Worm (Caenorhabditis elegans) whole organism, L3 larva: ENCODE data around the gene W03G11.4.

Experiments
- R02D3.7 ChIP-seq: fragments of 150-350 bp; optimal IDR thresholded peaks from 2 replicates; lab custom pipeline; 2014; ENCODE audit warnings: missing biosample characterization, missing genetic modification characterization
- ama-1 ChIP-seq: fragments of 150-350 bp; optimal IDR thresholded peaks from 2 replicates; lab custom pipeline; 2018
- ceh-16 ChIP-seq: sonication (generic microtip); optimal IDR thresholded peaks from 2 replicates; lab custom pipeline; 2017; ENCODE audit warnings: missing biosample characterization, missing genetic modification characterization
- ceh-9 ChIP-seq: sonication (generic microtip); optimal IDR thresholded peaks from 2 replicates; lab custom pipeline; 2018; ENCODE audit warnings: missing biosample characterization, missing genetic modification characterization
- daf-12 ChIP-seq: fragments of 150-350 bp; optimal IDR thresholded peaks from 2 replicates; lab custom pipeline; 2014; ENCODE audit warnings: missing biosample characterization, missing genetic modification reagents, missing genetic modification characterization
- egl-27 ChIP-seq: sonication (generic microtip); optimal IDR thresholded peaks from 4 replicates; lab custom pipeline; 2017; ENCODE audit warnings: missing biosample characterization, missing genetic modification reagents, missing genetic modification characterization
- egl-5 ChIP-seq: fragments of 150-350 bp; optimal IDR thresholded peaks from 2 replicates; lab custom pipeline; 2017; ENCODE audit warnings: missing biosample characterization, missing genetic modification reagents, missing genetic modification characterization, inconsistent platforms
- elt-1 ChIP-seq: fragments of 150-350 bp; optimal IDR thresholded peaks from 2 replicates; lab custom pipeline; 2014; ENCODE audit warnings: missing biosample characterization, missing genetic modification characterization
- elt-2 ChIP-seq: sonication (generic microtip); optimal IDR thresholded peaks from 2 replicates; lab custom pipeline; 2016; ENCODE audit warnings: missing genetic modification reagents, mild to moderate bottlenecking, missing genetic modification characterization, missing compliant biosample characterization
- eor-1 ChIP-seq, 2 experiments: fragments of 150-350 bp; optimal IDR thresholded peaks; 2 replicates each; lab custom pipeline; 2014 to 2018; ENCODE audit warnings: missing biosample characterization in 2 of 2, missing genetic modification characterization in 2 of 2
- fkh-10 ChIP-seq: sonication (generic microtip); optimal IDR thresholded peaks from 2 replicates; lab custom pipeline; 2017; ENCODE audit warnings: missing biosample characterization, missing genetic modification reagents, missing genetic modification characterization
- fkh-2 ChIP-seq: fragments of 150-350 bp; optimal IDR thresholded peaks from 2 replicates; lab custom pipeline; 2014; ENCODE audit warnings: missing biosample characterization, missing genetic modification reagents, missing genetic modification characterization
- fos-1 ChIP-seq: fragments of 150-350 bp; optimal IDR thresholded peaks from 2 replicates; lab custom pipeline; 2014; ENCODE audit warnings: missing biosample characterization, missing genetic modification characterization
- jun-1 ChIP-seq: fragments of 150-350 bp; optimal IDR thresholded peaks from 2 replicates; lab custom pipeline; 2014; ENCODE audit warnings: missing biosample characterization, missing genetic modification reagents, missing genetic modification characterization
- lsy-12 ChIP-seq: sonication (generic microtip); optimal IDR thresholded peaks from 2 replicates; lab custom pipeline; 2016; ENCODE audit warnings: mild to moderate bottlenecking, missing genetic modification characterization, missing compliant biosample characterization
- mdl-1 ChIP-seq: fragments of 150-350 bp; optimal IDR thresholded peaks from 2 replicates; lab custom pipeline; 2014; ENCODE audit warnings: missing biosample characterization, missing genetic modification characterization
- mml-1 ChIP-seq: fragments of 150-350 bp; sonication (generic microtip); optimal IDR thresholded peaks from 3 replicates; lab custom pipeline; 2014; ENCODE audit warnings: missing biosample characterization, missing genetic modification characterization
- nfya-1 ChIP-seq: sonication (generic microtip); optimal IDR thresholded peaks from 2 replicates; lab custom pipeline; 2017; ENCODE audit warnings: missing genetic modification characterization, mild to moderate bottlenecking, missing compliant biosample characterization, antibody characterized with exemption, moderate library complexity; ENCODE audit not compliant: insufficient read depth
- nhr-11 ChIP-seq: fragments of 150-350 bp; optimal IDR thresholded peaks from 2 replicates; lab custom pipeline; 2014; ENCODE audit warnings: missing biosample characterization, missing genetic modification characterization
- nhr-12 ChIP-seq: fragments of 150-350 bp; optimal IDR thresholded peaks from 2 replicates; lab custom pipeline; 2014; ENCODE audit warnings: missing biosample characterization, missing genetic modification characterization
- nhr-23 ChIP-seq: fragments of 150-350 bp; optimal IDR thresholded peaks from 2 replicates; lab custom pipeline; 2014; ENCODE audit warnings: missing biosample characterization, missing genetic modification reagents, missing genetic modification characterization
- nhr-237 ChIP-seq: fragments of 150-350 bp; optimal IDR thresholded peaks from 2 replicates; lab custom pipeline; 2014; ENCODE audit warnings: missing biosample characterization, missing genetic modification characterization
- nhr-25 ChIP-seq: sonication (generic microtip); optimal IDR thresholded peaks from 2 replicates; lab custom pipeline; 2017; ENCODE audit warnings: missing biosample characterization, missing genetic modification characterization
- nhr-28 ChIP-seq: fragments of 150-350 bp; optimal IDR thresholded peaks from 2 replicates; lab custom pipeline; 2014; ENCODE audit warnings: missing biosample characterization, missing genetic modification characterization
- nhr-43 ChIP-seq: sonication (generic microtip); optimal IDR thresholded peaks from 2 replicates; lab custom pipeline; 2016; ENCODE audit warnings: mild to moderate bottlenecking, missing genetic modification characterization, missing compliant biosample characterization; ENCODE audit not compliant: poor library complexity, severe bottlenecking
- nhr-67 ChIP-seq: fragments of 150-350 bp; optimal IDR thresholded peaks from 2 replicates; lab custom pipeline; 2014; ENCODE audit warnings: missing biosample characterization, missing genetic modification characterization
- nhr-76 ChIP-seq: fragments of 150-350 bp; sonication (generic microtip); optimal IDR thresholded peaks from 5 replicates; lab custom pipeline; 2014; ENCODE audit warnings: missing biosample characterization, missing genetic modification characterization
- nhr-77 ChIP-seq: fragments of 150-350 bp; optimal IDR thresholded peaks from 2 replicates; lab custom pipeline; 2014; ENCODE audit warnings: missing biosample characterization, missing genetic modification characterization
- pha-4 ChIP-seq: fragments of 150-350 bp; optimal IDR thresholded peaks from 2 replicates; lab custom pipeline; 2014; ENCODE audit warnings: missing biosample characterization, missing genetic modification reagents, missing genetic modification characterization
- pqm-1 ChIP-seq: fragments of 150-350 bp; optimal IDR thresholded peaks from 2 replicates; lab custom pipeline; 2017; ENCODE audit warnings: missing biosample characterization, missing genetic modification characterization, inconsistent platforms
- sea-2 ChIP-seq: fragments of 150-350 bp; sonication (generic microtip); optimal IDR thresholded peaks from 4 replicates; lab custom pipeline; 2014; ENCODE audit warnings: missing biosample characterization, missing genetic modification reagents, missing genetic modification characterization
- snpc-4 ChIP-seq: fragments of 150-350 bp; optimal IDR thresholded peaks from 2 replicates; lab custom pipeline; 2014; ENCODE audit warnings: missing biosample characterization, missing genetic modification characterization
- unc-39 ChIP-seq: sonication (generic microtip); optimal IDR thresholded peaks from 4 replicates; lab custom pipeline; 2017; ENCODE audit warnings: missing biosample characterization, missing genetic modification characterization
- unc-62 ChIP-seq: fragments of 150-350 bp; sonication (generic microtip); optimal IDR thresholded peaks from 4 replicates; lab custom pipeline; 2014; ENCODE audit warnings: missing biosample characterization, missing genetic modification reagents, missing genetic modification characterization
- zag-1 ChIP-seq: fragments of 150-350 bp; optimal IDR thresholded peaks from 2 replicates; lab custom pipeline; 2014; ENCODE audit warnings: missing biosample characterization, missing genetic modification characterization
- ztf-11 ChIP-seq: fragments of 150-350 bp; optimal IDR thresholded peaks from 2 replicates; lab custom pipeline; 2014; ENCODE audit warnings: missing biosample characterization, missing genetic modification characterization

W03G11.4 gene

DNA sequence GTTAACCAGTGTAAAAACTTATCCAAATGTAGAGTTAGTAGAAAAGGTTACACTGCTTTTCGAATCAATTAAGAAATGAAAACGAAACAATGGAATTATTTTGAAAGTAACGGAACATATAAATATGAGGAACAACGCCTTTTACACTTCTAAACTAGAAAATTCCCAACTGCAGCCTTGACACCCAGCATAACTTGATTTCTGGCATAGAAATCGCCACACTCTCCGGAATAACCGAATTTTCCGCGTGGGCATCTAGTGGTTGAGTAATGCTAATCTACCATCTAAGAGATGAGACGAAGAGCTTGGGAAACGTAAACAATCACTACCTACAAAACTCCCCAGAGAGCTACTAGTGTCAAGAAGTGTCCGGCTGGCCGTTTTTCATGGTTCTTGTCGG, 11.7 kb downstream of the W03G11.4 start:
- no peak for TF ChIP-seq jun-1
- TF ChIP-seq elt-1 (tag; lab: Kevin White, UChicago), result peak; percentile 66

ce11 chrX:12080581-12081162, 12.3 kb downstream of the W03G11.4 start:
- TF ChIP-seq nfya-1 (peak; percentile 43), ceh-16 (tag; lab: Kevin White, UChicago) (no peak), ztf-11 (tag; lab: Kevin White, UChicago) (no peak), nhr-25 (tag; lab: Kevin White, UChicago) (peak; percentile 71), fkh-10 (no peak), nhr-28 (tag; lab: Kevin White, UChicago) (no peak), mdl-1 (tag; lab: Kevin White, UChicago) (no peak), lsy-12 (tag; lab: Kevin White, UChicago) (no peak), nhr-23 (peak; percentile 24), mml-1 (tag; lab: Kevin White, UChicago) (no peak)

DNA sequence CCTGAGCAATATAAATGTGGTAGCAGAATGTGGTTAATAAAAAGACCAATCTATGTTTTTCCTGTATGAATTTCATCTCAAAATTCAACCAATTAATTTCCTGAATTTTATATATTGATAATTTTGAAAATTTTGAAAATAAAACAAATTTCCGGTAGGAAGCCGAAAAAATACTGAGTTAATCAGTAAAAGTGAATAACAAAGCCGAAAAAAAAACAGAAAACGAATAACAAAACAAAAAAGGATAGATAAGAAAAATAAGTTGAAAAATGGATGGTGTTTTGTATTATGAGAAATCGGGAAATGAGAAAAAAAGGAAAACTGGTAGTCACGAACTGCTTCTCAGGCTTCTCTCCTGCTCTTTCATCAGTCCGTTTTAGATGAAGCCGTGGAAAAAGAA, 19.2 kb downstream of the W03G11.4 start, which contains the start of gene tmem-145:
Gene tmem-145 (minus strand): TSS at position 101 of the 400 bp plus-strand sequence.
- no peak for TF ChIP-seq nhr-77 (tag; lab: Kevin White, UChicago)

ce11 chrX:12068250-12068649, 24.7 kb downstream of the W03G11.4 start, which contains the start of gene lgc-24:
lgc-24 (plus strand) TSS chrX:12068550.
- TF ChIP-seq ama-1 (lab: Kevin White, UChicago), result no peak
- TF ChIP-seq nhr-77 (tag; lab: Kevin White, UChicago), result no peak
- no peak for TF ChIP-seq unc-62 (GFP tag; lab: Kevin White, UChicago)
- no peak for TF ChIP-seq nhr-12 (tag; lab: Kevin White, UChicago)
- TF ChIP-seq nhr-237 (tag; lab: Kevin White, UChicago), result no peak
- TF ChIP-seq eor-1 (tag; optimal IDR thresholded peaks at IDR 0.05; lab: Kevin White, UChicago), result no peak

- TF ChIP-seq pqm-1 (tag; lab: Kevin White, UChicago), result no peak
- no peak for TF ChIP-seq ceh-9
- no peak for TF ChIP-seq fkh-2 (tag; lab: Kevin White, UChicago)
- no peak for TF ChIP-seq daf-12 (tag; lab: Kevin White, UChicago)
- no peak for TF ChIP-seq unc-39 (tag; lab: Kevin White, UChicago)
- no peak for TF ChIP-seq elt-2 (tag; lab: Kevin White, UChicago)
- no peak for TF ChIP-seq nfya-1
- TF ChIP-seq ama-1 (lab: Kevin White, UChicago), result no peak
- TF ChIP-seq nhr-11 (tag; lab: Kevin White, UChicago), result no peak
- no peak for TF ChIP-seq sea-2 (GFP tag; lab: Kevin White, UChicago)
- no peak for TF ChIP-seq elt-1 (tag; lab: Kevin White, UChicago)
- TF ChIP-seq egl-27 (tag; lab: Kevin White, UChicago), result no peak
- TF ChIP-seq snpc-4 (tag; lab: Kevin White, UChicago), result no peak
- TF ChIP-seq nhr-43 (tag; lab: Kevin White, UChicago), result no peak
- no peak for TF ChIP-seq fos-1 (tag; lab: Kevin White, UChicago)
- no peak for TF ChIP-seq R02D3.7
- TF ChIP-seq nhr-28 (tag; lab: Kevin White, UChicago), result no peak
- no peak for TF ChIP-seq egl-5 (tag; lab: Kevin White, UChicago)
- TF ChIP-seq mdl-1 (tag; lab: Kevin White, UChicago), result no peak
Observed at ce11 chrX:12064908-12065307, 28.0 kb downstream of the W03G11.4 start, which contains the start of gene lgc-23. lgc-23 (plus strand) TSS chrX:12065208.

- no peak for TF ChIP-seq elt-1 (tag; lab: Kevin White, UChicago)
- TF ChIP-seq ceh-16 (tag; lab: Kevin White, UChicago), result no peak
- no peak for TF ChIP-seq nhr-77 (tag; lab: Kevin White, UChicago)
- no peak for TF ChIP-seq elt-2 (tag; lab: Kevin White, UChicago)
- no peak for TF ChIP-seq sea-2 (GFP tag; lab: Kevin White, UChicago)
- no peak for TF ChIP-seq nfya-1
- TF ChIP-seq nhr-25 (tag; lab: Kevin White, UChicago), result no peak
- no peak for TF ChIP-seq daf-12 (tag; lab: Kevin White, UChicago)
- TF ChIP-seq unc-39 (tag; lab: Kevin White, UChicago), result no peak
- TF ChIP-seq zag-1 (tag; lab: Kevin White, UChicago), result no peak
- no peak for TF ChIP-seq nhr-76 (tag; lab: Kevin White, UChicago)
- TF ChIP-seq ztf-11 (tag; lab: Kevin White, UChicago), result no peak
- TF ChIP-seq mml-1 (tag; lab: Kevin White, UChicago), result no peak
- no peak for TF ChIP-seq nhr-67 (tag; lab: Kevin White, UChicago)
- TF ChIP-seq R02D3.7, result no peak
- TF ChIP-seq egl-5 (tag; lab: Kevin White, UChicago), result no peak
- TF ChIP-seq pha-4 (tag; lab: Kevin White, UChicago), result no peak
Observed at ce11 chrX:12056973-12057372, 36.0 kb downstream of the W03G11.4 start, which contains the start of gene B0198.3. B0198.3 (minus strand) TSS chrX:12057073.
